Fruit fly (Drosophila melanogaster): Measurements from ENCODE around the gene CG18666.

CG18666 gene

dm6 chr2L:11003925-11004673 is 30.5 kb upstream of the CG18666 start, which contains the start of gene RpL9 (continued):
- TF ChIP-seq Fer1 (GFP tag; optimal IDR thresholded peaks at IDR 0.05) (peak; percentile 86), CG17328 (GFP tag; IDR thresholded peaks at IDR 0.05) (peak; percentile 90; the same call in 1 of the 2 replicates), pum (GFP tag; optimal IDR thresholded peaks at IDR 0.05) (peak; percentile 20), Lim3 (GFP tag; IDR thresholded peaks at IDR 0.05) (no peak), ro (GFP tag; IDR thresholded peaks at IDR 0.05) (no peak), pb (GFP tag; optimal IDR thresholded peaks at IDR 0.05) (peak; percentile 48), Fer3 (tag; optimal IDR thresholded peaks at IDR 0.05) (peak; percentile 68), bowl (GFP tag; IDR thresholded peaks at IDR 0.05) (peak; percentile 64; the same call in 1 of the 2 replicates), NC2α (GFP tag; optimal IDR thresholded peaks at IDR 0.05) (peak; percentile 25), YL-1 (GFP tag; optimal IDR thresholded peaks at IDR 0.05) (peak; percentile 96), CG12769 (tag; optimal IDR thresholded peaks at IDR 0.05) (peak; percentile 63), ems (GFP tag; optimal IDR thresholded peaks at IDR 0.05) (no peak), CG15696 (tag; optimal IDR thresholded peaks at IDR 0.05) (no peak), CG11560 (tag; IDR thresholded peaks at IDR 0.05) (no peak), Scr (GFP tag; IDR thresholded peaks at IDR 0.05; ENCODE audit: partially characterized antibody) (no peak), CG4282 (GFP tag; optimal IDR thresholded peaks at IDR 0.05) (no peak), lilli (GFP tag; optimal IDR thresholded peaks at IDR 0.05) (peak; percentile 45), sens-2 (GFP tag; IDR thresholded peaks at IDR 0.05) (peak; percentile 84), CG16813 (GFP tag; IDR thresholded peaks at IDR 0.05; ENCODE audit: partially characterized antibody) (no peak), insv (GFP tag; optimal IDR thresholded peaks at IDR 0.05) (peak in 1 of 2 experiments; percentile 56), B-H2 (GFP tag; optimal IDR thresholded peaks at IDR 0.05) (peak; percentile 81), CG17568 (GFP tag; optimal IDR thresholded peaks at IDR 0.05) (peak; percentile 93), dmrt11E (tag; optimal IDR thresholded peaks at IDR 0.05) (peak; percentile 49), dmrt99B (tag; optimal IDR thresholded peaks at IDR 0.05) (no peak), Ada2b (GFP tag; IDR thresholded peaks at IDR 0.05) (peak; percentile 45; the same call in 1 of the 2 replicates), CG16815 (GFP tag; optimal IDR thresholded peaks at IDR 0.05) (no peak), D19A (tag; optimal IDR thresholded peaks at IDR 0.05) (no peak), vfl (GFP tag; optimal IDR thresholded peaks at IDR 0.05) (peak; percentile 5), bcd (GFP tag; optimal IDR thresholded peaks at IDR 0.05) (peak; percentile 85), CG17385 (GFP tag; optimal IDR thresholded peaks at IDR 0.05) (peak; percentile 82), CG31441 (GFP tag; IDR thresholded peaks at IDR 0.05) (no peak; the same call in none of the 2 replicates), ham (GFP tag; IDR thresholded peaks at IDR 0.05) (no peak), Hr3 (GFP tag; optimal IDR thresholded peaks at IDR 0.05) (no peak), CG31224 (GFP tag; IDR thresholded peaks at IDR 0.05) (peak; percentile 49; the same call in 1 of the 2 replicates), salm (tag; optimal IDR thresholded peaks at IDR 0.05) (peak; percentile 73), CG8478 (optimal IDR thresholded peaks at IDR 0.05) (no peak), bsh (GFP tag; optimal IDR thresholded peaks at IDR 0.05) (peak in 1 of 2 experiments; percentile 65), crc (GFP tag; optimal IDR thresholded peaks at IDR 0.05) (peak; percentile 28), CG4404 (GFP tag; IDR thresholded peaks at IDR 0.05) (no peak), CG15479 (GFP tag; optimal IDR thresholded peaks at IDR 0.05) (no peak), knrl (GFP tag; IDR thresholded peaks at IDR 0.05; ENCODE audit: partially characterized antibody) (no peak), CG2120 (GFP tag; optimal IDR thresholded peaks at IDR 0.05) (peak; percentile 3), Myb (GFP tag; optimal IDR thresholded peaks at IDR 0.05) (peak; percentile 43), CG12299 (tag; optimal IDR thresholded peaks at IDR 0.05) (peak; percentile 78), Deaf1 (tag; optimal IDR thresholded peaks at IDR 0.05) (no peak), pho (GFP tag; optimal IDR thresholded peaks at IDR 0.05) (no peak), Rfx (GFP tag; IDR thresholded peaks at IDR 0.05) (no peak; the same call in 1 of the 2 replicates), Hmr (GFP tag; optimal IDR thresholded peaks at IDR 0.05) (no peak), zen (tag; optimal IDR thresholded peaks at IDR 0.05) (peak; percentile 12)

All from whole organism, embryonic.